Fruit fly (Drosophila melanogaster): Measurements from ENCODE around the gene Dci.

DNA sequence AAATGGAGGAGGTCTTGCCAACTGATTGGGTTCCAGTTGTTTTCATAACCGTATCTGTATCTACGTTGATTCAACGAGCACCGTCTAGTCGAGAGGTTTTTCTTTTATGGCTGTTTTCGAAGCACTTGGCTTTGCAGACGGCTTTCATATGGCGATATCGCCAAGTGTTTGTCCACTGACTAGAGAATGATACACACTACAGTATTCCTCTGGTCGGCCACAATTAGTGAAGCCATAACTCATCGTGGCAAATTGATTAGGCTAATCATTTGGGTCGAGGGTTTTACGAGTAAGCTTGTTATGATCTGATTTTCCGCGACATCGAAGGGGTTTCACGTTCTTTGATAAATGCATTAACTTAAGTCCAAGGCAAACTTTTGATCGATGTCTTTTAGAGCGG is 25.5 kb downstream of the Dci start:
- TF ChIP-seq CG10979 (tag; optimal IDR thresholded peaks at IDR 0.05) = no peak
- TF ChIP-seq sug (tag; optimal IDR thresholded peaks at IDR 0.05) = peak; percentile 84
- TF ChIP-seq CG17802 (tag; optimal IDR thresholded peaks at IDR 0.05) = no peak
- TF ChIP-seq wek (GFP tag; optimal IDR thresholded peaks at IDR 0.05) = no peak
- TF ChIP-seq CG10147 (GFP tag; optimal IDR thresholded peaks at IDR 0.05) = no peak
- no peak for TF ChIP-seq HHEX (GFP tag; optimal IDR thresholded peaks at IDR 0.05)
- no peak for TF ChIP-seq sd (tag; optimal IDR thresholded peaks at IDR 0.05)
- no peak for TF ChIP-seq Adf1 (GFP tag; IDR thresholded peaks at IDR 0.05)
- no peak for TF ChIP-seq Mad (GFP tag; optimal IDR thresholded peaks at IDR 0.05)
- no peak for TF ChIP-seq CG9727 (GFP tag; optimal IDR thresholded peaks at IDR 0.05)

Data from whole organism, embryonic.